Worm (Caenorhabditis elegans): ENCODE measurements around the gene C33A11.2.

DNA sequence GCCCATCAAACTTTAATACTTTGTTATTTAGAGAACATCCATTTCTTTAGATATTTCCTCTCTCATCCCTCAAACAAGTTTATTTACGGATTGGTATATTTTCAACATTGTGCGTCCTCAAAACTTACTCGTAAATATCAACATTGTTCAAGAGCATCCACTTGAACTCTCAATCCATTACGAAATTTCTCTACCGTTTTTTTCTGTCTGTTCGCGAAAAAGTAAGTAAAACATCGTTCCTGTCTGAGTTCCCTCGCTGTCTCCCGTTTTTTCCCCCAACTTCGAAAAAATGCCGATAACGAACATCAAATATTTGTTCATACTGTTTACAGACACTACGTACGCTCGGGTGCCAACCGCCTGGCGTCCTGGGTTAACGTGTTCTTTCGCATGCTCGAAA, 30.9 kb upstream of the C33A11.2 start:
- TF ChIP-seq flt-1 (GFP tag; IDR thresholded peaks at IDR 0.05), result no peak
- TF ChIP-seq klf-2 (GFP tag; conservative IDR thresholded peaks at IDR 0.05), result no peak
- no peak for TF ChIP-seq T22C8.4 (GFP tag; IDR thresholded peaks at IDR 0.05)
- TF ChIP-seq tab-1 (GFP tag; IDR thresholded peaks at IDR 0.05), result no peak

Measured in whole organism, midembryonic.